Fruit fly (Drosophila melanogaster): ENCODE results near the gene COX6AL2.
A peak's percentile ranks its signal among the peaks of the same experiment; 100 is the strongest.

Gene COX6AL2

dm6 chr3L:18890283-18891175 is 23.4 kb downstream of the COX6AL2 start, which contains the start of gene CG3961 (continued):
- TF ChIP-seq CG10366 (GFP tag; IDR thresholded peaks at IDR 0.05): peak; percentile 88
- peak; percentile 92 for TF ChIP-seq chn (GFP tag; optimal IDR thresholded peaks at IDR 0.05)
- peak; percentile 94 for TF ChIP-seq jigr1 (GFP tag; IDR thresholded peaks at IDR 0.05)
- peak; percentile 94 for TF ChIP-seq kay (GFP tag; optimal IDR thresholded peaks at IDR 0.05)
- TF ChIP-seq CG34376 (GFP tag; optimal IDR thresholded peaks at IDR 0.05): peak; percentile 84
- peak; percentile 95 for TF ChIP-seq HmgZ (tag; optimal IDR thresholded peaks at IDR 0.05)
- TF ChIP-seq CG32767 (GFP tag; IDR thresholded peaks at IDR 0.05): peak; percentile 94
- peak; percentile 95 for TF ChIP-seq tgo (GFP tag; IDR thresholded peaks at IDR 0.05)
- TF ChIP-seq CG10543 (GFP tag; optimal IDR thresholded peaks at IDR 0.05): peak; percentile 95
- TF ChIP-seq toy (GFP tag; IDR thresholded peaks at IDR 0.05): peak; percentile 69; the same call in 1 of the 2 replicates
- peak; percentile 96 for TF ChIP-seq ewg (GFP tag; optimal IDR thresholded peaks at IDR 0.05)
- peak; percentile 77 for TF ChIP-seq CG15073 (GFP tag; optimal IDR thresholded peaks at IDR 0.05)
- peak; percentile 84 for TF ChIP-seq CG4854 (GFP tag; optimal IDR thresholded peaks at IDR 0.05)
- peak; percentile 96 for TF ChIP-seq Hand (GFP tag; optimal IDR thresholded peaks at IDR 0.05)
- TF ChIP-seq ro (GFP tag; IDR thresholded peaks at IDR 0.05): peak; percentile 91
- peak; percentile 63 for TF ChIP-seq Dip3 (GFP tag; optimal IDR thresholded peaks at IDR 0.05)
- TF ChIP-seq run (tag; optimal IDR thresholded peaks at IDR 0.05): peak; percentile 97
- peak; percentile 94 for TF ChIP-seq zen (tag; optimal IDR thresholded peaks at IDR 0.05)
- TF ChIP-seq pum (GFP tag; optimal IDR thresholded peaks at IDR 0.05): peak; percentile 87
- peak; percentile 79 for TF ChIP-seq gcm2 (GFP tag; optimal IDR thresholded peaks at IDR 0.05)
- peak; percentile 8; the same call in 1 of the 3 replicates for TF ChIP-seq CG34224 (GFP tag; IDR thresholded peaks at IDR 0.05; ENCODE audit: partially characterized antibody)
- peak; percentile 84 for TF ChIP-seq Aef1 (GFP tag; IDR thresholded peaks at IDR 0.05)
- TF ChIP-seq NfI (GFP tag; optimal IDR thresholded peaks at IDR 0.05): peak; percentile 95
- TF ChIP-seq insv (GFP tag; optimal IDR thresholded peaks at IDR 0.05): peak in 1 of 2 experiments; percentile 74
- peak; percentile 94 for TF ChIP-seq CG3065 (GFP tag; optimal IDR thresholded peaks at IDR 0.05)
- TF ChIP-seq az2 (GFP tag; optimal IDR thresholded peaks at IDR 0.05): peak; percentile 98
- peak; percentile 36 for TF ChIP-seq CG3995 (GFP tag; optimal IDR thresholded peaks at IDR 0.05)
- peak; percentile 82 for TF ChIP-seq CG18011 (GFP tag; optimal IDR thresholded peaks at IDR 0.05)
- TF ChIP-seq HLHmδ (GFP tag; optimal IDR thresholded peaks at IDR 0.05): peak; percentile 97
- peak; percentile 96 for TF ChIP-seq CG6813 (GFP tag; optimal IDR thresholded peaks at IDR 0.05)
- TF ChIP-seq knrl (GFP tag; IDR thresholded peaks at IDR 0.05; ENCODE audit: partially characterized antibody): no peak
- peak; percentile 72 for TF ChIP-seq Sry-β (GFP tag; optimal IDR thresholded peaks at IDR 0.05)
- TF ChIP-seq Adf1 (GFP tag; IDR thresholded peaks at IDR 0.05): peak; percentile 40
- no peak; the same call in 1 of the 2 replicates for TF ChIP-seq Bgb (GFP tag; IDR thresholded peaks at IDR 0.05; ENCODE audit: partially characterized antibody)
- peak; percentile 98 for TF ChIP-seq Asciz (GFP tag; optimal IDR thresholded peaks at IDR 0.05)
- TF ChIP-seq ab (GFP tag; optimal IDR thresholded peaks at IDR 0.05): peak; percentile 39
- no peak for TF ChIP-seq zen2 (GFP tag; IDR thresholded peaks at IDR 0.05; ENCODE audit: partially characterized antibody)
- TF ChIP-seq sens-2 (GFP tag; IDR thresholded peaks at IDR 0.05): no peak; the same call in 1 of the 2 replicates

Data from whole organism, embryonic.